Worm (Caenorhabditis elegans) whole organism, young adult: Measurements from ENCODE around the gene chdh-1.

Source experiments
- F10E7.11 ChIP-seq: sonication (generic microtip); optimal IDR thresholded peaks from 2 replicates; lab custom pipeline; 2017; ENCODE audit warnings: mild to moderate bottlenecking, missing genetic modification characterization, moderate library complexity, missing compliant biosample characterization
- F23B12.7 ChIP-seq: sonication (generic microtip); optimal IDR thresholded peaks from 2 replicates; lab custom pipeline; 2017; ENCODE audit warnings: missing genetic modification characterization, mild to moderate bottlenecking, missing compliant biosample characterization, antibody characterized with exemption, moderate library complexity; ENCODE audit not compliant: insufficient read depth
- F37B4.10 ChIP-seq: fragments of 200-800 bp; sonication (Bioruptor generic); IDR thresholded peaks from 2 replicates; pipeline ENCODE4 v1.3.6; 2022; ENCODE audit warnings: missing genetic modification characterization, missing compliant biosample characterization
- F39B2.1 ChIP-seq: fragments of 200-800 bp; sonication (Bioruptor generic); IDR thresholded peaks from 2 replicates; pipeline ENCODE4 v1.3.6; 2022; ENCODE audit warnings: missing genetic modification reagents, missing genetic modification characterization, missing compliant biosample characterization
- F52B5.7 ChIP-seq: sonication (generic microtip); optimal IDR thresholded peaks from 2 replicates; lab custom pipeline; 2016; ENCODE audit warnings: mild to moderate bottlenecking, missing genetic modification characterization, missing compliant biosample characterization
- F57A8.1 ChIP-seq: fragments of 200-800 bp; sonication (Bioruptor generic); optimal IDR thresholded peaks from 2 replicates; lab custom pipeline; 2018; ENCODE audit warnings: mild to moderate bottlenecking, missing genetic modification characterization, moderate library complexity, missing compliant biosample characterization
- F57C9.4 ChIP-seq: sonication (generic microtip); optimal IDR thresholded peaks from 2 replicates; lab custom pipeline; 2017; ENCODE audit warnings: mild to moderate bottlenecking, missing genetic modification characterization, missing compliant biosample characterization
- K11D2.4 ChIP-seq: fragments of 200-800 bp; sonication (Bioruptor generic); IDR thresholded peaks from 2 replicates; pipeline ENCODE4 v1.3.6; 2022; ENCODE audit warnings: missing genetic modification reagents, missing genetic modification characterization, missing compliant biosample characterization
- K12H6.12 ChIP-seq: fragments of 200-800 bp; sonication (Bioruptor generic); optimal IDR thresholded peaks from 2 replicates; lab custom pipeline; 2018; ENCODE audit warnings: mild to moderate bottlenecking, missing genetic modification characterization, missing compliant biosample characterization
- Y53G8AR.9 ChIP-seq: fragments of 200-800 bp; sonication (Bioruptor generic); conservative IDR thresholded peaks from 2 replicates; pipeline ENCODE4 v1.3.6; 2022; ENCODE audit warnings: missing genetic modification reagents, missing genetic modification characterization, missing compliant biosample characterization
- Y95B8A.8 ChIP-seq: fragments of 200-800 bp; sonication (Bioruptor generic); IDR thresholded peaks from 2 replicates; pipeline ENCODE4 v1.3.6; 2022; ENCODE audit warnings: missing genetic modification reagents, missing genetic modification characterization, missing compliant biosample characterization
- ZK185.1 ChIP-seq: sonication (generic microtip); optimal IDR thresholded peaks from 2 replicates; lab custom pipeline; 2016; ENCODE audit warnings: mild to moderate bottlenecking, missing genetic modification characterization, missing compliant biosample characterization; ENCODE audit not compliant: poor library complexity, severe bottlenecking
- bed-2 ChIP-seq: fragments of 200-800 bp; sonication (Bioruptor generic); IDR thresholded peaks from 2 replicates; pipeline ENCODE4 v1.3.6; 2022; ENCODE audit warnings: missing genetic modification reagents, missing genetic modification characterization, missing compliant biosample characterization
- cebp-1 ChIP-seq, 2 experiments: fragments of 200-800 bp in 1 of 2; sonication (Bioruptor generic) in 1 of 2; sonication (generic microtip) in 1 of 2; IDR thresholded peaks in 1 of 2; optimal IDR thresholded peaks in 1 of 2; 2 replicates each; pipeline versions ENCODE4 v1.3.6 to Lab custom; 2017 to 2022; ENCODE audit warnings: missing compliant biosample characterization in 2 of 2, missing genetic modification characterization in 2 of 2, mild to moderate bottlenecking in 1 of 2, missing genetic modification reagents in 1 of 2, moderate library complexity in 1 of 2
- ceh-40 ChIP-seq: fragments of 200-800 bp; sonication (Bioruptor generic); IDR thresholded peaks from 2 replicates; pipeline ENCODE4 v1.3.6; 2022; ENCODE audit warnings: missing genetic modification characterization, missing compliant biosample characterization
- ceh-91 ChIP-seq: fragments of 200-800 bp; sonication (Bioruptor generic); IDR thresholded peaks from 2 replicates; pipeline ENCODE4 v1.3.6; 2022; ENCODE audit warnings: missing genetic modification reagents, missing genetic modification characterization, missing compliant biosample characterization
- ets-4 ChIP-seq: fragments of 200-800 bp; sonication (Bioruptor generic); optimal IDR thresholded peaks from 2 replicates; lab custom pipeline; 2018; ENCODE audit warnings: mild to moderate bottlenecking, missing genetic modification characterization, missing compliant biosample characterization
- gei-17 ChIP-seq: fragments of 200-800 bp; sonication (Bioruptor generic); optimal IDR thresholded peaks from 2 replicates; lab custom pipeline; 2018; ENCODE audit warnings: mild to moderate bottlenecking, missing genetic modification characterization, missing compliant biosample characterization
- hmg-1.2 ChIP-seq: fragments of 200-800 bp; sonication (Bioruptor generic); IDR thresholded peaks from 2 replicates; pipeline ENCODE4 v1.3.6; 2022; ENCODE audit warnings: missing genetic modification reagents, missing genetic modification characterization, missing compliant biosample characterization
- lag-1 ChIP-seq: fragments of 200-800 bp; sonication (Bioruptor generic); IDR thresholded peaks from 2 replicates; pipeline ENCODE4 v1.3.6; 2022; ENCODE audit warnings: missing genetic modification reagents, missing genetic modification characterization, missing compliant biosample characterization
- lin-26 ChIP-seq: fragments of 200-800 bp; sonication (Bioruptor generic); IDR thresholded peaks from 2 replicates; pipeline ENCODE4 v1.3.6; 2022; ENCODE audit warnings: missing genetic modification reagents, missing genetic modification characterization, missing compliant biosample characterization
- lsy-27 ChIP-seq: sonication (generic microtip); optimal IDR thresholded peaks from 2 replicates; lab custom pipeline; 2017; ENCODE audit warnings: missing genetic modification characterization, mild to moderate bottlenecking, missing compliant biosample characterization, antibody characterized with exemption, missing genotype, borderline replicate concordance; ENCODE audit not compliant: insufficient read depth
- madf-10 ChIP-seq: sonication (generic microtip); optimal IDR thresholded peaks from 2 replicates; lab custom pipeline; 2016; ENCODE audit warnings: mild to moderate bottlenecking, missing genetic modification characterization, missing compliant biosample characterization
- madf-6 ChIP-seq: fragments of 200-800 bp; sonication (Bioruptor generic); IDR thresholded peaks from 2 replicates; pipeline ENCODE4 v1.3.6; 2022; ENCODE audit warnings: missing genetic modification reagents, missing genetic modification characterization, missing compliant biosample characterization
- mcd-1 ChIP-seq: fragments of 200-800 bp; sonication (Bioruptor generic); IDR thresholded peaks from 2 replicates; pipeline ENCODE4 v1.3.6; 2022; ENCODE audit warnings: missing genetic modification reagents, missing genetic modification characterization, missing compliant biosample characterization
- nfya-2 ChIP-seq: fragments of 200-800 bp; sonication (Bioruptor generic); IDR thresholded peaks from 2 replicates; pipeline ENCODE4 v1.3.6; 2022; ENCODE audit warnings: missing genetic modification reagents, missing genetic modification characterization, missing compliant biosample characterization
- nhr-120 ChIP-seq: fragments of 200-800 bp; sonication (Bioruptor generic); IDR thresholded peaks from 2 replicates; pipeline ENCODE4 v1.3.6; 2022; ENCODE audit warnings: missing genetic modification characterization, missing compliant biosample characterization
- nhr-179 ChIP-seq: sonication (generic microtip); optimal IDR thresholded peaks from 2 replicates; lab custom pipeline; 2016; ENCODE audit warnings: mild to moderate bottlenecking, missing genetic modification characterization, missing compliant biosample characterization
- nhr-27 ChIP-seq: fragments of 200-800 bp; sonication (Bioruptor generic); optimal IDR thresholded peaks from 2 replicates; lab custom pipeline; 2018; ENCODE audit warnings: mild to moderate bottlenecking, missing genetic modification characterization, moderate library complexity, missing compliant biosample characterization
- rcor-1 ChIP-seq: fragments of 200-800 bp; sonication (Bioruptor generic); IDR thresholded peaks from 2 replicates; pipeline ENCODE4 v1.3.6; 2022; ENCODE audit warnings: missing genetic modification reagents, missing genetic modification characterization, missing compliant biosample characterization
- rec-8 ChIP-seq, 2 experiments: sonication (generic microtip); optimal IDR thresholded peaks; 2 replicates each; lab custom pipeline; 2016; ENCODE audit warnings: mild to moderate bottlenecking in 2 of 2, missing genetic modification characterization in 2 of 2, missing genetic modification reagents in 2 of 2, missing genotype in 2 of 2, missing biosample characterization in 1 of 2, missing compliant biosample characterization in 1 of 2, moderate library complexity in 1 of 2
- repo-1 ChIP-seq: sonication (generic microtip); optimal IDR thresholded peaks from 2 replicates; lab custom pipeline; 2017; ENCODE audit warnings: mild to moderate bottlenecking, missing genetic modification characterization, missing compliant biosample characterization
- snpc-1.3 ChIP-seq: sonication (generic microtip); optimal IDR thresholded peaks from 2 replicates; lab custom pipeline; 2017; ENCODE audit warnings: missing genetic modification characterization, mild to moderate bottlenecking, missing compliant biosample characterization, antibody characterized with exemption, moderate library complexity, missing genotype, missing genetic modification reagents; ENCODE audit not compliant: insufficient read depth
- snpc-4 ChIP-seq, 5 experiments: fragments of 150-350 bp in 1 of 5; sonication (generic microtip) in 4 of 5; optimal IDR thresholded peaks; 2 replicates each; lab custom pipeline; 2014 to 2018; ENCODE audit warnings: missing genetic modification characterization in 5 of 5, missing biosample characterization in 3 of 5, antibody characterized with exemption in 2 of 5, mild to moderate bottlenecking in 2 of 5, missing compliant biosample characterization in 2 of 5, missing genotype in 2 of 5, moderate library complexity in 2 of 5, missing genetic modification reagents in 1 of 5
- sptf-2 ChIP-seq: fragments of 200-800 bp; sonication (Bioruptor generic); optimal IDR thresholded peaks from 2 replicates; lab custom pipeline; 2018; ENCODE audit warnings: mild to moderate bottlenecking, missing genetic modification characterization, missing compliant biosample characterization
- unc-130 ChIP-seq: sonication (generic microtip); optimal IDR thresholded peaks from 2 replicates; lab custom pipeline; 2016; ENCODE audit warnings: missing genetic modification reagents, missing genetic modification characterization, missing compliant biosample characterization
- unc-62 ChIP-seq: fragments of 150-350 bp; optimal IDR thresholded peaks from 2 replicates; lab custom pipeline; 2014; ENCODE audit warnings: missing biosample characterization, missing genetic modification reagents, missing genetic modification characterization
- ztf-3 ChIP-seq: fragments of 200-800 bp; sonication (Bioruptor generic); optimal IDR thresholded peaks from 2 replicates; lab custom pipeline; 2018; ENCODE audit warnings: mild to moderate bottlenecking, missing genetic modification characterization, missing compliant biosample characterization
- ztf-6 ChIP-seq: fragments of 200-800 bp; sonication (Bioruptor generic); IDR thresholded peaks from 2 replicates; pipeline ENCODE4 v1.3.6; 2022; ENCODE audit warnings: missing genetic modification reagents, missing genetic modification characterization, missing compliant biosample characterization

chdh-1 gene

DNA sequence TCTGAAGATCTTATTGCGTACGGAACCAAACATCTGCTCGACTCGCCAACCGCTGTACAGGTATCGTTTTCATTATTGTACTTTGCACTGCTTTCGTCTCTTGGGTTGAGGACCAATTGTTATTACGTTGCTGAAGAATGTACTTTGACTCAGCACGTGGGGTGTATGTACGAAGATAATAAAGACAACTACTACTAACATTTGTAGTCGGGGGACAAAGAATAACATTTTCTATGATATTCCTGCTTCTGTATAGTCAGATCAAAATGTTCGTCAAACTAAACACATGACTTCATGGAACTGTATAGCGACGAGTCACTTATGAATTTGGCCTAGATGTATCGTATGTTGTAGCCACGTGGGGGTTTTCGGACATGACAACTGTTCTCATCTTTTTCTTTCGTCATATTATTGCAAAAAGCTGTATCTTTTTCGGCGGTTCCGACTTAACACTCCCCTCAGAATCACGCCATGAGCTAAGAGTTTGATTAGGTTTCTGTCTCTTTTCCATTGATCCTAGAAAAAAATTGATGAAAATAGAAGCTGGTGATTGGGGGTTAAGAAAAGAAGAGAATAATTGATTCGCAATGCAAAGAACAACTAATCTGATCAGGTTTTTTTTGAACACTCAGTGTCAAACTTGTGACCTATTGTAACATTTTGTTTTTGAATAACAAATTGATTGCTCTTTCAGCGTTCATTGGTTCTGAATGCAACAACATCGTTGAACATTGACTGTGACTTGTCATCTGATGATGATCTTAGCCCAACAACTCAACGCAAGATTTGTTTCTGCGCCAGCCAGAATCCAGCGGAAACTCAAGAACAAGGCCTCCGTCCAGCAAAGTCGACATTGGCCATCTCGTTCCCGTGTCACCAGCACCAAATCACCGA is 46.1 kb upstream of the chdh-1 start (continued):
- TF ChIP-seq F23B12.7 (tag; lab: Kevin White, UChicago) (no peak), unc-130 (GFP tag; lab: Kevin White, UChicago) (no peak), ztf-3 (no peak), lsy-27 (tag; lab: Kevin White, UChicago) (no peak), F10E7.11 (tag; lab: Kevin White, UChicago) (no peak), unc-62 (GFP tag; lab: Kevin White, UChicago) (no peak), nhr-120 (no peak), lin-26 (GFP tag; lab: Robert Waterston, UW) (peak; percentile 67; the same call in 1 of the 2 replicates), Y95B8A.8 (GFP tag; lab: Robert Waterston, UW) (peak; percentile 56), ZK185.1 (tag; lab: Kevin White, UChicago) (peak; percentile 1), snpc-4 (GFP tag; optimal IDR thresholded peaks at IDR 0.05; lab: Kevin White, UChicago) (no peak), snpc-4 (tag; optimal IDR thresholded peaks at IDR 0.05; lab: Kevin White, UChicago) (peak in 1 of 4 experiments; percentile 41), bed-2 (GFP tag; lab: Robert Waterston, UW) (no peak), nfya-2 (GFP tag; lab: Robert Waterston, UW) (no peak), K12H6.12 (tag; lab: Kevin White, UChicago) (peak; percentile 44), K11D2.4 (GFP tag; lab: Robert Waterston, UW) (no peak; the same call in none of the 2 replicates), mcd-1 (GFP tag; lab: Robert Waterston, UW) (peak; percentile 41; the same call in 1 of the 2 replicates), F57A8.1 (GFP tag; lab: Kevin White, UChicago) (no peak), snpc-1.3 (tag; lab: Kevin White, UChicago) (no peak), repo-1 (tag; lab: Kevin White, UChicago) (no peak), F52B5.7 (tag; lab: Kevin White, UChicago) (no peak), sptf-2 (GFP tag; lab: Kevin White, UChicago) (no peak), ztf-6 (GFP tag; lab: Robert Waterston, UW) (no peak), F37B4.10 (GFP tag; lab: Robert Waterston, UW) (no peak), Y53G8AR.9 (peak; percentile 54), F39B2.1 (GFP tag; lab: Robert Waterston, UW) (no peak), gei-17 (GFP tag; lab: Kevin White, UChicago) (no peak), hmg-1.2 (GFP tag; lab: Robert Waterston, UW) (peak; percentile 5; the same call in 1 of the 2 replicates), ets-4 (GFP tag; lab: Kevin White, UChicago) (peak; percentile 36), rcor-1 (GFP tag; lab: Robert Waterston, UW) (peak; percentile 34; the same call in 1 of the 2 replicates), rec-8 (tag; optimal IDR thresholded peaks at IDR 0.05; lab: Kevin White, UChicago) (no peak), ceh-40 (GFP tag; lab: Robert Waterston, UW) (0 out of 2 replicates have a peak, but pooled peaks have one; percentile 6), nhr-179 (tag; lab: Kevin White, UChicago) (no peak), ceh-91 (GFP tag; lab: Robert Waterston, UW) (no peak), madf-6 (GFP tag; lab: Robert Waterston, UW) (peak; percentile 44; the same call in 1 of the 2 replicates), madf-10 (tag; lab: Kevin White, UChicago) (no peak), cebp-1 (GFP tag; IDR thresholded peaks at IDR 0.05; lab: Robert Waterston, UW) (peak; percentile 7; the same call in 1 of the 2 replicates), cebp-1 (tag; optimal IDR thresholded peaks at IDR 0.05; lab: Kevin White, UChicago) (peak; percentile 39), F57C9.4 (tag; lab: Kevin White, UChicago) (no peak), lag-1 (GFP tag; lab: Robert Waterston, UW) (no peak), nhr-27 (tag; lab: Kevin White, UChicago) (no peak)
- TF ChIP-seq, all 124 proteins: peak for 23
